Worm (Caenorhabditis elegans): ENCODE data around the gene rrf-3.

rrf-3 gene

DNA sequence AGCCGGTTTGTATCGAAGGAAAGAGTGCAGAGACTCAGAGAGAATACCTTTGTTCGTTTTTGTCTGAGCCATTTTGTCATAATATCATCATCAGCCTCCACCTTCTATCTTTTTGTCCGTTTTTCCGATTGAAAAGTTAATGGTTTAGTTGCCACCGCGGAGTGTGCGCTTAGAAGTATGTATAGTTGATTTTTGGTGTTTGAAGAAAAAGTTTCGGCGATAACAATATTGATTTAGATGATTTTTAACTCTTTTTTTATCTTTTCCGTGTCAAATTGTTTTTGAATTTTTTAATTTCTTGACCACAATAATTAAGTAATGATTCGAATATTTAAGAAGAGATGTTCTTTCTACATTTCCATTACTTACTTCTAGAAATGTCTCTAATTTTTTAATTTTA, 43.3 kb downstream of the rrf-3 start:
- peak; percentile 2 for TF ChIP-seq pqm-1 (tag; optimal IDR thresholded peaks at IDR 0.05)
- peak; percentile 63 for TF ChIP-seq elt-2 (tag; optimal IDR thresholded peaks at IDR 0.05)
- peak; percentile 40 for TF ChIP-seq skn-1 (tag; optimal IDR thresholded peaks at IDR 0.05)
- peak; percentile 18 for TF ChIP-seq pha-4 (tag; optimal IDR thresholded peaks at IDR 0.05)
- no peak for TF ChIP-seq nhr-12 (tag; optimal IDR thresholded peaks at IDR 0.05)

DNA sequence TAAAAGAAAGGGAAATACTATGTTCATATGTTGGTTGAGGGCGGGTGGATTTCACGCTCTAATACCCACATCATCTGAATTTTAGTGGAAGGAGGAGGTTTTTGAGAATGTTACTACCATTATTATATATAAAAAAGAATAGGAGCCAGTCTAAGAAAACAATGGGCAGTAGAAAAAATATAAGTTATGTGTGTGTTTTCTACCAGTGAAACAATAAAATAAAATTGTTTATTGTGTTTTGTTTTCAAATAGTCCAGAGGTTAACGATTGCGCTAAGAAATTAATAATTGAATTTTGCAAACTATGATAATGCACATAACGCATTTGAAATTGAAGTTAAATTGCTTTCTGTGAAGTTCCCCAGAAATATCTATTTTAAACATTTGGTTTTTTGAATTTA, 47.2 kb downstream of the rrf-3 start, which contains the start of gene M110.8:
Gene M110.8 (minus strand): TSS at position 101 of the 400 bp plus-strand sequence.
- TF ChIP-seq nhr-23 (tag; optimal IDR thresholded peaks at IDR 0.05) (no peak), egl-5 (tag; optimal IDR thresholded peaks at IDR 0.05) (no peak), unc-62 (GFP tag; optimal IDR thresholded peaks at IDR 0.05) (no peak), lin-15B (tag; optimal IDR thresholded peaks at IDR 0.05) (no peak), elt-3 (tag; optimal IDR thresholded peaks at IDR 0.05) (no peak)

DNA sequence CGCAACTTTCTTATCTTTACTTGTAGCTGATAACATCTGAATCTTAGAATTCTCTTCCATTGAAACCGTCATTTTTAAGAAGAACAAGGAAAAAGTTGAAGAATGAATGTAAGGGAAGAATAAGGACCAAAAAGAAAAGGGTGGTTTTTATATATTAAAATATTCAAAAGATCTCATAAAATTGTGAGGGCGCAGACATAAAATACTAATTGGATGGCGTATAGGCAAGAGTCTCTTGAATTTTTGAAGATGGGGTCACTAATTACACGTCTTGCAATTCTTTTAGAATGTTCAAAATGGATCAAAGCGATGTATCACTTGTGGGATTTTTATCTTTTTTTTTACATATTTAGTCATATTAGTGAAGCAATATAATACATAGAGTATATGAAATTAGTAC, 50.4 kb downstream of the rrf-3 start, which contains the start of gene twk-3:
Gene twk-3 (minus strand): TSS at position 101 of the 400 bp plus-strand sequence.
- TF ChIP-seq nhr-11 (tag; optimal IDR thresholded peaks at IDR 0.05) = no peak
- no peak for TF ChIP-seq elt-2 (tag; optimal IDR thresholded peaks at IDR 0.05)
- no peak for TF ChIP-seq jun-1 (tag; optimal IDR thresholded peaks at IDR 0.05)
- TF ChIP-seq tbx-2 (tag; optimal IDR thresholded peaks at IDR 0.05) = no peak
- TF ChIP-seq fos-1 (tag; optimal IDR thresholded peaks at IDR 0.05) = no peak
- TF ChIP-seq nhr-67 (tag; optimal IDR thresholded peaks at IDR 0.05) = no peak
- no peak for TF ChIP-seq nfya-1 (tag; optimal IDR thresholded peaks at IDR 0.05; ENCODE audit: insufficient read depth)
- no peak for TF ChIP-seq nhr-43 (tag; optimal IDR thresholded peaks at IDR 0.05; ENCODE audit: poor library complexity, severe bottlenecking)
- no peak for TF ChIP-seq ceh-28 (tag; optimal IDR thresholded peaks at IDR 0.05)
- no peak for TF ChIP-seq nhr-76 (tag; optimal IDR thresholded peaks at IDR 0.05)
- no peak for TF ChIP-seq nhr-23 (tag; optimal IDR thresholded peaks at IDR 0.05)

DNA sequence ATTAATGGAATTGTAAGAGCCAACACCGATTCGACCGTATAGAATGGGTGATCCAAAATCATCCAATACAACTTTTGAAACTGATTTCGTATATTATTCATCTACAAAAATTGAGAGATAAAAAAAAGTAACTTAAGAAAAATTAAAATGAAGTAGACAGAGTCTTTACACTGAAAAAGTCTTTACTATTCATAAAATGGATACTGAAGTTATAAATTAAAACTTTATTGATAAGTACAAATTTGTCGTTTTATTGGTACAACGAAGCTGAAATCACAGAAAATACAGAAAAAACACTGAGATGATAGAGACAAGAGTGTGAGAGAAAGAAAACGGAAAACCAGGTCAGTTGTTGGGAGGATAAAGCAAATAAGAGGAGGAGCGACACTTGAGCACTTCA, 52.1 kb downstream of the rrf-3 start, which contains the start of gene M110.10:
Gene M110.10 (minus strand): TSS at position 101 of the 400 bp plus-strand sequence.
- TF ChIP-seq zag-1 (tag; optimal IDR thresholded peaks at IDR 0.05) (no peak), pha-4 (tag; optimal IDR thresholded peaks at IDR 0.05) (peak; percentile 7)

ce11 chrII:8216433-8216832, 54.2 kb downstream of the rrf-3 start, which contains the start of gene M110.3:
M110.3 (minus strand) TSS chrII:8216616.
- peak; percentile 71 for TF ChIP-seq hmg-11 (tag; optimal IDR thresholded peaks at IDR 0.05)
- no peak for TF ChIP-seq nhr-237 (tag; optimal IDR thresholded peaks at IDR 0.05)
- TF ChIP-seq pha-4 (tag; optimal IDR thresholded peaks at IDR 0.05) = peak; percentile 80
- no peak for TF ChIP-seq ama-1 (optimal IDR thresholded peaks at IDR 0.05)
- no peak for TF ChIP-seq daf-12 (tag; optimal IDR thresholded peaks at IDR 0.05)
- TF ChIP-seq ZK546.5 (tag; optimal IDR thresholded peaks at IDR 0.05) = no peak
- no peak for TF ChIP-seq nhr-77 (tag; optimal IDR thresholded peaks at IDR 0.05)
- no peak for TF ChIP-seq egl-27 (tag; optimal IDR thresholded peaks at IDR 0.05)
- TF ChIP-seq ztf-4 (tag; optimal IDR thresholded peaks at IDR 0.05) = no peak
- TF ChIP-seq lin-15B (tag; optimal IDR thresholded peaks at IDR 0.05) = peak; percentile 65
- no peak for TF ChIP-seq fkh-10 (GFP tag; optimal IDR thresholded peaks at IDR 0.05)
- peak; percentile 69 for TF ChIP-seq ceh-28 (tag; optimal IDR thresholded peaks at IDR 0.05)
- no peak for TF ChIP-seq ceh-16 (tag; optimal IDR thresholded peaks at IDR 0.05)
- TF ChIP-seq mml-1 (tag; optimal IDR thresholded peaks at IDR 0.05) = no peak
- no peak for TF ChIP-seq nhr-76 (tag; optimal IDR thresholded peaks at IDR 0.05)
- peak; percentile 73 for TF ChIP-seq nhr-23 (tag; optimal IDR thresholded peaks at IDR 0.05)
- no peak for TF ChIP-seq nhr-28 (tag; optimal IDR thresholded peaks at IDR 0.05)
- TF ChIP-seq zag-1 (tag; optimal IDR thresholded peaks at IDR 0.05) = no peak
- peak; percentile 4 for TF ChIP-seq jun-1 (tag; optimal IDR thresholded peaks at IDR 0.05)
- TF ChIP-seq R02D3.7 (tag; optimal IDR thresholded peaks at IDR 0.05) = peak; percentile 93
- peak; percentile 70 for TF ChIP-seq lin-39 (tag; optimal IDR thresholded peaks at IDR 0.05)
- no peak for TF ChIP-seq ztf-11 (tag; optimal IDR thresholded peaks at IDR 0.05)
- no peak for TF ChIP-seq eor-1 (tag; optimal IDR thresholded peaks at IDR 0.05)
- TF ChIP-seq egl-5 (tag; optimal IDR thresholded peaks at IDR 0.05) = peak; percentile 67
- no peak for TF ChIP-seq ceh-9 (tag; optimal IDR thresholded peaks at IDR 0.05)
- TF ChIP-seq snpc-4 (tag; optimal IDR thresholded peaks at IDR 0.05) = peak; percentile 50
- TF ChIP-seq pqm-1 (tag; optimal IDR thresholded peaks at IDR 0.05) = no peak
- peak; percentile 14 for TF ChIP-seq elt-2 (tag; optimal IDR thresholded peaks at IDR 0.05)
- peak; percentile 76 for TF ChIP-seq nfya-1 (tag; optimal IDR thresholded peaks at IDR 0.05; ENCODE audit: insufficient read depth)
- TF ChIP-seq ceh-82 (tag; optimal IDR thresholded peaks at IDR 0.05) = no peak
- TF ChIP-seq lsy-12 (tag; optimal IDR thresholded peaks at IDR 0.05) = no peak

Data from whole organism, L3 larva.